Worm (Caenorhabditis elegans) whole organism, early embryonic: ENCODE data around the gene dnj-16.

ENCODE experiments used
- B0310.2 ChIP-seq: sonication (generic microtip); optimal IDR thresholded peaks from 2 replicates; lab custom pipeline; 2016; ENCODE audit warnings: mild to moderate bottlenecking, missing genetic modification characterization, missing compliant biosample characterization
- aly-1 ChIP-seq: sonication (generic microtip); optimal IDR thresholded peaks from 2 replicates; lab custom pipeline; 2016; ENCODE audit warnings: missing genetic modification characterization, missing compliant biosample characterization
- ama-1 ChIP-seq: fragments of 150-350 bp; optimal IDR thresholded peaks from 2 replicates; lab custom pipeline; 2014
- ceh-13 ChIP-seq: fragments of 200-800 bp; sonication (Bioruptor generic); optimal IDR thresholded peaks from 2 replicates; lab custom pipeline; 2018; ENCODE audit warnings: mild to moderate bottlenecking, missing genetic modification characterization, missing compliant biosample characterization
- ceh-36 ChIP-seq: sonication (generic microtip); optimal IDR thresholded peaks from 2 replicates; lab custom pipeline; 2016; ENCODE audit warnings: missing genetic modification characterization, inconsistent platforms, missing compliant biosample characterization
- hmbx-1 ChIP-seq: sonication (generic microtip); optimal IDR thresholded peaks from 2 replicates; lab custom pipeline; 2016; ENCODE audit warnings: mild to moderate bottlenecking, missing genetic modification characterization, missing compliant biosample characterization
- hmg-4 ChIP-seq: fragments of 200-800 bp; sonication (Bioruptor generic); optimal IDR thresholded peaks from 2 replicates; lab custom pipeline; 2018; ENCODE audit warnings: mild to moderate bottlenecking, missing genetic modification characterization, missing compliant biosample characterization
- hnd-1 ChIP-seq: sonication (generic microtip); optimal IDR thresholded peaks from 2 replicates; lab custom pipeline; 2016; ENCODE audit warnings: missing genetic modification characterization, missing compliant biosample characterization
- pes-1 ChIP-seq: fragments of 200-800 bp; sonication (Bioruptor generic); IDR thresholded peaks from 2 replicates; pipeline ENCODE4 v1.3.6; 2022; ENCODE audit warnings: missing genetic modification reagents, missing genetic modification characterization, missing compliant biosample characterization
- tra-4 ChIP-seq: sonication (generic microtip); optimal IDR thresholded peaks from 2 replicates; lab custom pipeline; 2017; ENCODE audit warnings: missing genetic modification characterization, missing compliant biosample characterization

ce11 chrIII:4168665-4169064, 22.3 kb upstream of the dnj-16 start, which contains the start of gene ccdc-55:
- TF ChIP-seq ama-1, result no peak
- no peak for TF ChIP-seq ceh-36 (tag; lab: Kevin White, UChicago)
- TF ChIP-seq hnd-1, result no peak
- no peak for TF ChIP-seq ceh-13 (GFP tag; lab: Kevin White, UChicago)
- TF ChIP-seq hmg-4 (GFP tag; lab: Kevin White, UChicago), result no peak
- no peak for TF ChIP-seq B0310.2
- TF ChIP-seq pes-1 (GFP tag; lab: Robert Waterston, UW), result no peak
- TF ChIP-seq hmbx-1 (tag; lab: Kevin White, UChicago), result no peak
- TF ChIP-seq aly-1 (tag; lab: Kevin White, UChicago), result no peak
- no peak for TF ChIP-seq tra-4 (tag; lab: Kevin White, UChicago)
